Worm (Caenorhabditis elegans) whole organism, L3 larva: Measurements from ENCODE around the gene C52B9.4.

Experiments
- ama-1 ChIP-seq: fragments of 150-350 bp; optimal IDR thresholded peaks from 2 replicates; lab custom pipeline; 2018
- ceh-82 ChIP-seq: fragments of 150-350 bp; optimal IDR thresholded peaks from 2 replicates; lab custom pipeline; 2014; ENCODE audit warnings: missing biosample characterization, missing genetic modification characterization
- nhr-11 ChIP-seq: fragments of 150-350 bp; optimal IDR thresholded peaks from 2 replicates; lab custom pipeline; 2014; ENCODE audit warnings: missing biosample characterization, missing genetic modification characterization
- nhr-12 ChIP-seq: fragments of 150-350 bp; optimal IDR thresholded peaks from 2 replicates; lab custom pipeline; 2014; ENCODE audit warnings: missing biosample characterization, missing genetic modification characterization
- nhr-28 ChIP-seq: fragments of 150-350 bp; optimal IDR thresholded peaks from 2 replicates; lab custom pipeline; 2014; ENCODE audit warnings: missing biosample characterization, missing genetic modification characterization
- nhr-76 ChIP-seq: fragments of 150-350 bp; sonication (generic microtip); optimal IDR thresholded peaks from 5 replicates; lab custom pipeline; 2014; ENCODE audit warnings: missing biosample characterization, missing genetic modification characterization
- nhr-77 ChIP-seq: fragments of 150-350 bp; optimal IDR thresholded peaks from 2 replicates; lab custom pipeline; 2014; ENCODE audit warnings: missing biosample characterization, missing genetic modification characterization
- pha-4 ChIP-seq: fragments of 150-350 bp; optimal IDR thresholded peaks from 2 replicates; lab custom pipeline; 2014; ENCODE audit warnings: missing biosample characterization, missing genetic modification reagents, missing genetic modification characterization
- unc-62 ChIP-seq: fragments of 150-350 bp; sonication (generic microtip); optimal IDR thresholded peaks from 4 replicates; lab custom pipeline; 2014; ENCODE audit warnings: missing biosample characterization, missing genetic modification reagents, missing genetic modification characterization
- zag-1 ChIP-seq: fragments of 150-350 bp; optimal IDR thresholded peaks from 2 replicates; lab custom pipeline; 2014; ENCODE audit warnings: missing biosample characterization, missing genetic modification characterization
- ztf-11 ChIP-seq: fragments of 150-350 bp; optimal IDR thresholded peaks from 2 replicates; lab custom pipeline; 2014; ENCODE audit warnings: missing biosample characterization, missing genetic modification characterization

ce11 chrX:4284470-4284869, 24.0 kb downstream of the C52B9.4 start:
- TF ChIP-seq zag-1 (no peak), ama-1 (no peak), nhr-76 (tag; lab: Kevin White, UChicago) (no peak), nhr-28 (tag; lab: Kevin White, UChicago) (no peak), nhr-11 (no peak), nhr-77 (no peak), nhr-12 (no peak), ceh-82 (tag; lab: Kevin White, UChicago) (no peak), unc-62 (GFP tag; lab: Kevin White, UChicago) (no peak), pha-4 (peak; percentile 7), ztf-11 (tag; lab: Kevin White, UChicago) (no peak)
